Worm (Caenorhabditis elegans) whole organism, L4 larva: ENCODE results near the gene C05C10.8.

Experiments
- D1046.2 ChIP-seq: fragments of 200-800 bp; sonication (Bioruptor generic); IDR thresholded peaks from 2 replicates; pipeline ENCODE4 v1.3.6; 2022; ENCODE audit warnings: missing genetic modification characterization, missing compliant biosample characterization
- F44E2.7 ChIP-seq: fragments of 200-800 bp; sonication (Bioruptor generic); IDR thresholded peaks from 2 replicates; pipeline ENCODE4 v2.1.2; 2022; ENCODE audit warnings: missing genetic modification characterization, missing compliant biosample characterization
- R02D3.7 ChIP-seq: fragments of 150-350 bp; sonication (generic microtip); optimal IDR thresholded peaks from 3 replicates; lab custom pipeline; 2014; ENCODE audit warnings: missing biosample characterization, missing genetic modification characterization
- ZK337.2 ChIP-seq: fragments of 200-800 bp; sonication (Bioruptor generic); IDR thresholded peaks from 2 replicates; pipeline ENCODE4 v1.3.6; 2022; ENCODE audit warnings: missing genetic modification reagents, missing genetic modification characterization, missing compliant biosample characterization
- aha-1 ChIP-seq: fragments of 150-350 bp; peaks from one replicate; lab custom pipeline; 2014; ENCODE audit warnings: missing biosample characterization, missing genetic modification characterization
- aly-2 ChIP-seq: sonication (generic microtip); optimal IDR thresholded peaks from 2 replicates; lab custom pipeline; 2018; ENCODE audit warnings: missing biosample characterization, missing genetic modification characterization
- attf-4 ChIP-seq: sonication (generic microtip); optimal IDR thresholded peaks from 3 replicates; lab custom pipeline; 2017; ENCODE audit warnings: missing biosample characterization, missing genetic modification characterization
- ceh-20 ChIP-seq: fragments of 200-800 bp; sonication (Bioruptor generic); IDR thresholded peaks from 2 replicates; pipeline ENCODE4 v1.3.6; 2022; ENCODE audit warnings: missing genetic modification reagents, missing genetic modification characterization, missing compliant biosample characterization
- ceh-82 ChIP-seq: sonication (generic microtip); optimal IDR thresholded peaks from 2 replicates; lab custom pipeline; 2017; ENCODE audit warnings: missing biosample characterization, missing genetic modification characterization
- cey-2 ChIP-seq: sonication (generic microtip); optimal IDR thresholded peaks from 3 replicates; lab custom pipeline; 2017; ENCODE audit warnings: missing genetic modification characterization, mild to moderate bottlenecking, missing compliant biosample characterization, antibody characterized with exemption, borderline replicate concordance; ENCODE audit not compliant: insufficient read depth
- daf-12 ChIP-seq: fragments of 150-350 bp; optimal IDR thresholded peaks from 2 replicates; lab custom pipeline; 2014; ENCODE audit warnings: missing biosample characterization, missing genetic modification reagents, missing genetic modification characterization
- daf-16 ChIP-seq, 3 experiments: sonication (generic microtip); optimal IDR thresholded peaks; 2 replicates each; lab custom pipeline; 2016 to 2017; ENCODE audit warnings: missing genetic modification characterization in 3 of 3, missing genetic modification reagents in 3 of 3, mild to moderate bottlenecking in 2 of 3, missing compliant biosample characterization in 2 of 3, missing biosample characterization in 1 of 3, moderate library complexity in 1 of 3
- daf-19 ChIP-seq: fragments of 200-800 bp; sonication (Bioruptor generic); conservative IDR thresholded peaks from 2 replicates; pipeline ENCODE4 v1.3.6; 2022; ENCODE audit warnings: missing genetic modification characterization, missing compliant biosample characterization
- daf-8 ChIP-seq: fragments of 200-800 bp; sonication (Bioruptor generic); IDR thresholded peaks from 2 replicates; pipeline ENCODE4 v1.3.6; 2022; ENCODE audit warnings: missing genetic modification characterization, missing compliant biosample characterization
- dmd-8 ChIP-seq: fragments of 200-800 bp; sonication (Bioruptor generic); IDR thresholded peaks from 2 replicates; pipeline ENCODE4 v1.3.6; 2022; ENCODE audit warnings: missing genetic modification characterization, missing compliant biosample characterization
- fkh-10 ChIP-seq: fragments of 150-350 bp; optimal IDR thresholded peaks from 2 replicates; lab custom pipeline; 2014; ENCODE audit warnings: missing biosample characterization, missing genetic modification reagents, missing genetic modification characterization
- hlh-30 ChIP-seq: sonication (generic microtip); optimal IDR thresholded peaks from 2 replicates; lab custom pipeline; 2017; ENCODE audit warnings: antibody characterized with exemption, mild to moderate bottlenecking, missing genetic modification characterization, missing compliant biosample characterization; ENCODE audit not compliant: insufficient read depth
- hmg-1.1 ChIP-seq: fragments of 200-800 bp; sonication (Bioruptor generic); IDR thresholded peaks from 2 replicates; pipeline ENCODE4 v1.3.6; 2022; ENCODE audit warnings: missing genetic modification reagents, missing genetic modification characterization, missing compliant biosample characterization
- lin-1 ChIP-seq: fragments of 200-800 bp; sonication (Bioruptor generic); IDR thresholded peaks from 2 replicates; pipeline ENCODE4 v1.3.6; 2022; ENCODE audit warnings: missing genetic modification reagents, missing genetic modification characterization, missing compliant biosample characterization
- lin-13 ChIP-seq: fragments of 150-350 bp; optimal IDR thresholded peaks from 2 replicates; lab custom pipeline; 2014; ENCODE audit warnings: missing biosample characterization, missing genetic modification reagents, missing genetic modification characterization
- lin-29 ChIP-seq: fragments of 200-800 bp; sonication (Bioruptor generic); IDR thresholded peaks from 2 replicates; pipeline ENCODE4 v1.3.6; 2022; ENCODE audit warnings: missing genetic modification reagents, missing genetic modification characterization, missing compliant biosample characterization
- lin-38 ChIP-seq: fragments of 200-800 bp; sonication (Bioruptor generic); IDR thresholded peaks from 2 replicates; pipeline ENCODE4 v1.3.6; 2022; ENCODE audit warnings: missing genetic modification reagents, missing genetic modification characterization, missing compliant biosample characterization
- lsy-2 ChIP-seq, 2 experiments: fragments of 150-350 bp in 1 of 2; sonication (generic microtip) in 1 of 2; optimal IDR thresholded peaks; 2 replicates each; lab custom pipeline; 2014 to 2017; ENCODE audit warnings: missing biosample characterization in 2 of 2, missing genetic modification characterization in 2 of 2
- madf-9 ChIP-seq: fragments of 200-800 bp; sonication (Bioruptor generic); conservative IDR thresholded peaks from 2 replicates; pipeline ENCODE4 v1.3.6; 2022; ENCODE audit warnings: missing genetic modification reagents, missing genetic modification characterization, missing compliant biosample characterization
- mes-2 ChIP-seq: sonication (generic microtip); optimal IDR thresholded peaks from 2 replicates; lab custom pipeline; 2016; ENCODE audit warnings: missing genotype, mild to moderate bottlenecking, missing genetic modification characterization, missing compliant biosample characterization; ENCODE audit not compliant: poor library complexity, severe bottlenecking
- nhr-10 ChIP-seq: fragments of 150-350 bp; optimal IDR thresholded peaks from 2 replicates; lab custom pipeline; 2014; ENCODE audit warnings: missing biosample characterization, missing genetic modification characterization
- nhr-111 ChIP-seq: fragments of 200-800 bp; sonication (Bioruptor generic); optimal IDR thresholded peaks from 2 replicates; lab custom pipeline; 2018; ENCODE audit warnings: mild to moderate bottlenecking, missing genetic modification characterization, missing compliant biosample characterization
- nhr-237 ChIP-seq: sonication (generic microtip); optimal IDR thresholded peaks from 2 replicates; lab custom pipeline; 2017; ENCODE audit warnings: missing biosample characterization, missing genetic modification characterization
- nhr-28 ChIP-seq: fragments of 150-350 bp; optimal IDR thresholded peaks from 2 replicates; lab custom pipeline; 2014; ENCODE audit warnings: missing biosample characterization, missing genetic modification characterization
- nhr-42 ChIP-seq: fragments of 200-800 bp; sonication (Bioruptor generic); IDR thresholded peaks from 2 replicates; pipeline ENCODE4 v1.3.6; 2022; ENCODE audit warnings: missing genetic modification characterization, missing compliant biosample characterization
- nhr-48 ChIP-seq: sonication (generic microtip); optimal IDR thresholded peaks from 2 replicates; lab custom pipeline; 2016; ENCODE audit warnings: mild to moderate bottlenecking, missing genetic modification characterization, missing compliant biosample characterization
- nhr-77 ChIP-seq: fragments of 150-350 bp; optimal IDR thresholded peaks from 2 replicates; lab custom pipeline; 2014; ENCODE audit warnings: missing biosample characterization, missing genetic modification characterization
- php-3 ChIP-seq: fragments of 200-800 bp; sonication (Bioruptor generic); IDR thresholded peaks from 2 replicates; pipeline ENCODE4 v1.3.6; 2022; ENCODE audit warnings: missing genetic modification reagents, missing genetic modification characterization, missing compliant biosample characterization
- rbr-2 ChIP-seq: sonication (generic microtip); optimal IDR thresholded peaks from 2 replicates; lab custom pipeline; 2016; ENCODE audit warnings: missing genotype, missing genetic modification characterization, missing compliant biosample characterization
- saeg-2 ChIP-seq: fragments of 200-800 bp; sonication (Bioruptor generic); IDR thresholded peaks from 2 replicates; pipeline ENCODE4 v1.3.6; 2022; ENCODE audit warnings: missing genetic modification reagents, missing genetic modification characterization, missing compliant biosample characterization
- sdz-12 ChIP-seq: fragments of 200-800 bp; sonication (Bioruptor generic); optimal IDR thresholded peaks from 2 replicates; lab custom pipeline; 2018; ENCODE audit warnings: mild to moderate bottlenecking, missing genetic modification characterization, missing compliant biosample characterization
- set-16 ChIP-seq: fragments of 200-800 bp; sonication (Bioruptor generic); IDR thresholded peaks from 2 replicates; pipeline ENCODE4 v1.3.6; 2022; ENCODE audit warnings: missing genetic modification reagents, missing genetic modification characterization, missing compliant biosample characterization
- skn-1 ChIP-seq: fragments of 150-350 bp; optimal IDR thresholded peaks from 2 replicates; lab custom pipeline; 2014; ENCODE audit warnings: missing biosample characterization, missing genetic modification characterization
- tag-97 ChIP-seq: fragments of 200-800 bp; sonication (Bioruptor generic); IDR thresholded peaks from 2 replicates; pipeline ENCODE4 v1.3.6; 2022; ENCODE audit warnings: missing genetic modification characterization, missing compliant biosample characterization
- unc-62 ChIP-seq, 3 experiments: fragments of 150-350 bp in 1 of 3; sonication (generic microtip); optimal IDR thresholded peaks in 2 of 3; peaks in 1 of 3; 1 replicate in 1 of 3; 2 replicates in 2 of 3; lab custom pipeline; 2014 to 2017; ENCODE audit warnings: missing biosample characterization in 3 of 3, missing genetic modification characterization in 3 of 3, missing genetic modification reagents in 3 of 3, missing genotype in 1 of 3
- zip-2 ChIP-seq: fragments of 150-350 bp; optimal IDR thresholded peaks from 2 replicates; lab custom pipeline; 2014; ENCODE audit warnings: missing biosample characterization, missing genetic modification characterization
- ztf-11 ChIP-seq: fragments of 150-350 bp; optimal IDR thresholded peaks from 2 replicates; lab custom pipeline; 2014; ENCODE audit warnings: missing biosample characterization, missing genetic modification characterization
- ztf-7 ChIP-seq: fragments of 150-350 bp; optimal IDR thresholded peaks from 2 replicates; lab custom pipeline; 2014; ENCODE audit warnings: missing biosample characterization, missing genetic modification characterization

Gene C05C10.8

ce11 chrII:9951846-9952245, 34.0 kb upstream of the C05C10.8 start:
- no peak for TF ChIP-seq php-3 (GFP tag; lab: Robert Waterston, UW)
- TF ChIP-seq nhr-237 (tag; lab: Kevin White, UChicago) = no peak
- TF ChIP-seq aha-1 (tag; lab: Kevin White, UChicago) = peak; percentile 83
- TF ChIP-seq, all 104 proteins: peak for 1

DNA sequence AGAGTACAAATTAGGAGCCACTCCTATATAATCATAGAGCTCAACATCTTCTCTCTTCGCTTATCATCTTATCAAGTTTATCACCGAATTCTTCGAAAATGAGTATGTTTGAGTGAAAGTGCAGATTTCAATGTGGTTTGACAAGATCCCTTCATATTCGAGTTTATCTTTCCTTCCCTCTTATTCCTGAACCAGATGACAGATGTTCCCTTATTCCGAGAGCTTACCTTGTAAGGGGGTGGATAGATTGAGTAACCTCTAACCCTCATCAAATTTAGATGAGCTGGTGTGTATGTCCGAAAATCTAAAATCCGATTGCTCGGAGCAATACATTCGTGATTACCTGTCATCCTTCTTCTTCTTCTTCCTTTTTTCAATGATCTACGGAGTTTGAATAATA, 30.9 kb upstream of the C05C10.8 start:
- TF ChIP-seq daf-8 (GFP tag; lab: Robert Waterston, UW) (no peak), unc-62 (GFP tag; optimal IDR thresholded peaks at IDR 0.05 in 1 of 2; lab: Kevin White, UChicago) (peak in 1 of 2 experiments; percentile 93), unc-62 (tag; optimal IDR thresholded peaks at IDR 0.05; lab: Kevin White, UChicago) (no peak), aha-1 (tag; lab: Kevin White, UChicago) (peak; percentile 9)

- no peak for TF ChIP-seq daf-12 (tag; lab: Kevin White, UChicago)
- no peak for TF ChIP-seq zip-2 (tag; lab: Kevin White, UChicago)
- TF ChIP-seq nhr-28 (tag; lab: Kevin White, UChicago) = no peak
- TF ChIP-seq set-16 (GFP tag; lab: Robert Waterston, UW) = no peak
- no peak for TF ChIP-seq rbr-2 (tag; lab: Kevin White, UChicago)
- TF ChIP-seq saeg-2 = no peak
- no peak for TF ChIP-seq nhr-42 (GFP tag; lab: Robert Waterston, UW)
- TF ChIP-seq lsy-2 (tag; optimal IDR thresholded peaks at IDR 0.05; lab: Kevin White, UChicago) = no peak
- no peak for TF ChIP-seq D1046.2 (GFP tag; lab: Robert Waterston, UW)
- no peak for TF ChIP-seq daf-19 (GFP tag; lab: Robert Waterston, UW)
- no peak for TF ChIP-seq ceh-20 (GFP tag; lab: Robert Waterston, UW)
- no peak for TF ChIP-seq nhr-48 (tag; lab: Kevin White, UChicago)
- no peak for TF ChIP-seq ztf-7 (tag; lab: Kevin White, UChicago)
- TF ChIP-seq aly-2 (tag; lab: Kevin White, UChicago) = no peak
- TF ChIP-seq lin-38 (GFP tag; lab: Robert Waterston, UW) = no peak; the same call in none of the 2 replicates
- no peak for TF ChIP-seq cey-2 (tag; lab: Kevin White, UChicago)
- TF ChIP-seq madf-9 = no peak
- TF ChIP-seq attf-4 (tag; lab: Kevin White, UChicago) = no peak
Measured at ce11 chrII:9943837-9944236, 26.0 kb upstream of the C05C10.8 start, which contains the start of gene flad-1. flad-1 (plus strand) TSS chrII:9944137.

ce11 chrII:9943246-9943645, 25.4 kb upstream of the C05C10.8 start:
- TF ChIP-seq F44E2.7 (GFP tag; lab: Robert Waterston, UW) (no peak), unc-62 (GFP tag; optimal IDR thresholded peaks at IDR 0.05 in 1 of 2; lab: Kevin White, UChicago) (peak in 1 of 2 experiments; percentile 91), unc-62 (tag; optimal IDR thresholded peaks at IDR 0.05; lab: Kevin White, UChicago) (no peak)

ce11 chrII:9940430-9940829, 22.6 kb upstream of the C05C10.8 start, which contains the start of gene ufd-3:
ufd-3 (plus strand) TSS chrII:9940753.
- TF ChIP-seq nhr-42 (GFP tag; lab: Robert Waterston, UW) = no peak
- peak in 1 of 2 experiments; percentile 31 for TF ChIP-seq daf-16 (GFP tag; optimal IDR thresholded peaks at IDR 0.05; lab: Kevin White, UChicago)
- TF ChIP-seq daf-16 (tag; optimal IDR thresholded peaks at IDR 0.05; lab: Kevin White, UChicago) = peak; percentile 15
- TF ChIP-seq nhr-77 (tag; lab: Kevin White, UChicago) = peak; percentile 19
- no peak for TF ChIP-seq sdz-12 (GFP tag; lab: Kevin White, UChicago)
- no peak for TF ChIP-seq R02D3.7 (tag; lab: Kevin White, UChicago)
- TF ChIP-seq ceh-82 = no peak
- TF ChIP-seq hmg-1.1 = no peak
- TF ChIP-seq lin-13 = peak; percentile 28
- no peak for TF ChIP-seq dmd-8 (GFP tag; lab: Robert Waterston, UW)
- TF ChIP-seq lin-29 (GFP tag; lab: Robert Waterston, UW) = no peak
- peak; percentile 99 for TF ChIP-seq mes-2
- TF ChIP-seq fkh-10 (GFP tag; lab: Kevin White, UChicago) = peak; percentile 51
- TF ChIP-seq zip-2 (tag; lab: Kevin White, UChicago) = no peak
- TF ChIP-seq lin-38 (GFP tag; lab: Robert Waterston, UW) = peak; percentile 76
- no peak for TF ChIP-seq skn-1 (tag; lab: Kevin White, UChicago)
- no peak for TF ChIP-seq nhr-111 (GFP tag; lab: Kevin White, UChicago)
- TF ChIP-seq ZK337.2 (GFP tag; lab: Robert Waterston, UW) = peak; percentile 77; the same call in 1 of the 2 replicates
- TF ChIP-seq ztf-11 (tag; lab: Kevin White, UChicago) = no peak
- TF ChIP-seq hlh-30 (tag; lab: Kevin White, UChicago) = peak; percentile 59
- no peak for TF ChIP-seq tag-97
- TF ChIP-seq nhr-10 (tag; lab: Kevin White, UChicago) = no peak
- TF ChIP-seq ztf-7 (tag; lab: Kevin White, UChicago) = no peak
- no peak for TF ChIP-seq nhr-237 (tag; lab: Kevin White, UChicago)
- TF ChIP-seq lin-1 (GFP tag; lab: Robert Waterston, UW) = no peak
